Fruit fly (Drosophila melanogaster) S2 (cell line): ENCODE results near the gene CG31467.

Experiments used
- CG8478 ChIP-seq: fragments of >200 bp; optimal IDR thresholded peaks from 2 replicates; lab custom pipeline; 2018
- CTCF ChIP-seq, 2 experiments: fragments of >200 bp; optimal IDR thresholded peaks; 2 replicates each; lab custom pipeline; 2018

DNA sequence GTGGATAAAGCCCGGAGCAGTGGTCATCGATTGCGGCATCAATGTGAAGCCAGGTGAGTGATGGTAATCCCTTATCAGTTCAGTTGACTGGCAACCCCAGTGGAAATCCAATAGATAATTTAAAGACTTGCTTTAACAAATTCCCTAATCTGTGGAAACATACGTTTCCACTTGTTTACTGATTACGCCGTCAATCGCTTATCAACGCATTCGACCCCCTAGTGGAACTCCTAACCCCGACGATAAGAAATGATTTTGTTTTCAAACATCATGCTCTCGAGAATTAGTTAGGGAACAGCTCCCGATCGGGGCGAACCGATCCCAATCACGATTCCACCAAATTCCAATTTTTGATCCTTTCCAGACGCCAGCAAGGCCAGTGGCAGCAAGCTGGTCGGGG is 6.0 kb downstream of the CG31467 start:
- TF ChIP-seq CG8478 (lab: Kevin White, UChicago) (no peak), CTCF (optimal IDR thresholded peaks at IDR 0.05; lab: Kevin White, UChicago) (no peak)
